Fruit fly (Drosophila melanogaster) whole organism, adult: ENCODE data around the gene CG10809.

Experiments
- CG7045 ChIP-seq: fragments of 200-800 bp; sonication (Bioruptor generic); optimal IDR thresholded peaks from 2 replicates; lab custom pipeline; 2017; ENCODE audit warnings: missing biosample characterization, mild to moderate bottlenecking, missing genetic modification characterization
- CG7101 ChIP-seq: fragments of 200-800 bp; sonication (Bioruptor generic); optimal IDR thresholded peaks from 2 replicates; lab custom pipeline; 2018; ENCODE audit warnings: missing biosample characterization, mild to moderate bottlenecking, missing genetic modification characterization, moderate library complexity
- Clk ChIP-seq: fragments of 200-800 bp; sonication (Bioruptor generic); optimal IDR thresholded peaks from 2 replicates; lab custom pipeline; 2017; ENCODE audit warnings: missing biosample characterization, missing genetic modification characterization
- Crg-1 ChIP-seq: fragments of 200-800 bp; sonication (Bioruptor generic); optimal IDR thresholded peaks from 2 replicates; lab custom pipeline; 2016; ENCODE audit warnings: missing biosample characterization, missing genetic modification characterization
- kay ChIP-seq: fragments of 200-800 bp; sonication (Bioruptor generic); peaks from one replicate; lab custom pipeline; 2016; ENCODE audit warnings: missing biosample characterization, missing genetic modification characterization, borderline replicate concordance
- toe ChIP-seq: fragments of 200-800 bp; sonication (Bioruptor generic); optimal IDR thresholded peaks from 2 replicates; lab custom pipeline; 2016; ENCODE audit warnings: missing biosample characterization, missing genetic modification characterization

dm6 chr3L:9853140-9853746 is 6.4 kb downstream of the CG10809 start:
- no peak for TF ChIP-seq kay
- TF ChIP-seq Clk (GFP tag; lab: Kevin White, UChicago) = no peak
- TF ChIP-seq Crg-1 (GFP tag; lab: Kevin White, UChicago) = no peak
- TF ChIP-seq toe (GFP tag; lab: Kevin White, UChicago) = no peak
- TF ChIP-seq CG7101 (tag; lab: Kevin White, UChicago) = no peak
- TF ChIP-seq CG7045 (GFP tag; lab: Kevin White, UChicago) = no peak
